Fruit fly (Drosophila melanogaster): ENCODE measurements around the gene CG9624.

The CG9624 gene

dm6 chr3R:14214776-14215175 is 14.2 kb downstream of the CG9624 start, which contains the start of gene Dop1R1 (continued):
- TF ChIP-seq Trl (optimal IDR thresholded peaks at IDR 0.05) = peak; percentile 4 to 40
- no peak for TF ChIP-seq Trl (GFP tag; optimal IDR thresholded peaks at IDR 0.05)
- no peak for TF ChIP-seq CG13123 (GFP tag; optimal IDR thresholded peaks at IDR 0.05)
- TF ChIP-seq tin (GFP tag; optimal IDR thresholded peaks at IDR 0.05) = no peak
- TF ChIP-seq Dbx (GFP tag; IDR thresholded peaks at IDR 0.05) = no peak
- no peak for TF ChIP-seq Lim3 (GFP tag; IDR thresholded peaks at IDR 0.05)
- TF ChIP-seq CG3407 (GFP tag; optimal IDR thresholded peaks at IDR 0.05) = no peak
- no peak for TF ChIP-seq gfzf (GFP tag; optimal IDR thresholded peaks at IDR 0.05)
- TF ChIP-seq E2f2 (GFP tag; IDR thresholded peaks at IDR 0.05) = no peak
- no peak for TF ChIP-seq hbn (GFP tag; IDR thresholded peaks at IDR 0.05; ENCODE audit: partially characterized antibody)
- no peak for TF ChIP-seq psq (GFP tag; optimal IDR thresholded peaks at IDR 0.05)
- TF ChIP-seq Eip74EF (GFP tag; optimal IDR thresholded peaks at IDR 0.05) = no peak
- TF ChIP-seq luna (GFP tag; optimal IDR thresholded peaks at IDR 0.05) = no peak
- TF ChIP-seq salm (tag; optimal IDR thresholded peaks at IDR 0.05) = no peak
- TF ChIP-seq D (optimal IDR thresholded peaks at IDR 0.05) = no peak
- no peak for TF ChIP-seq D (GFP tag; optimal IDR thresholded peaks at IDR 0.05)
- TF ChIP-seq tna (GFP tag; IDR thresholded peaks at IDR 0.05; ENCODE audit: partially characterized antibody) = no peak
- peak; percentile 99 for TF ChIP-seq CG8359 (GFP tag; optimal IDR thresholded peaks at IDR 0.05; ENCODE audit: borderline replicate concordance)
- peak; percentile 4 for TF ChIP-seq Jarid2 (GFP tag; optimal IDR thresholded peaks at IDR 0.05)
- TF ChIP-seq scrt (GFP tag; optimal IDR thresholded peaks at IDR 0.05) = peak; percentile 96
- TF ChIP-seq ems (GFP tag; optimal IDR thresholded peaks at IDR 0.05) = no peak
- no peak for TF ChIP-seq nerfin-1 (tag; optimal IDR thresholded peaks at IDR 0.05)
- no peak for TF ChIP-seq mirr (GFP tag; optimal IDR thresholded peaks at IDR 0.05)
- peak; percentile 76 for TF ChIP-seq Deaf1 (tag; optimal IDR thresholded peaks at IDR 0.05)
- TF ChIP-seq CG14441 (GFP tag; IDR thresholded peaks at IDR 0.05) = no peak
- TF ChIP-seq grau (tag; optimal IDR thresholded peaks at IDR 0.05) = no peak
- TF ChIP-seq eyg (GFP tag; optimal IDR thresholded peaks at IDR 0.05) = no peak
- TF ChIP-seq Xrp1 (GFP tag; IDR thresholded peaks at IDR 0.05) = no peak
- peak; percentile 37 for TF ChIP-seq Ets65A (GFP tag)
- TF ChIP-seq zf30C (GFP tag; optimal IDR thresholded peaks at IDR 0.05) = no peak
- TF ChIP-seq kay (GFP tag; optimal IDR thresholded peaks at IDR 0.05) = no peak
- no peak for TF ChIP-seq aop (GFP tag; IDR thresholded peaks at IDR 0.05)
- TF ChIP-seq Atf6 (GFP tag; IDR thresholded peaks at IDR 0.05) = no peak
- no peak for TF ChIP-seq Dref (GFP tag; IDR thresholded peaks at IDR 0.05)
- no peak for TF ChIP-seq CG10462 (GFP tag; optimal IDR thresholded peaks at IDR 0.05)
- no peak for TF ChIP-seq ab (GFP tag; optimal IDR thresholded peaks at IDR 0.05)
- no peak for TF ChIP-seq BEAF-32 (GFP tag; optimal IDR thresholded peaks at IDR 0.05)
- TF ChIP-seq Stat92E (GFP tag; optimal IDR thresholded peaks at IDR 0.05) = no peak
- no peak for TF ChIP-seq CG12744 (GFP tag; optimal IDR thresholded peaks at IDR 0.05)
- TF ChIP-seq twi (tag; optimal IDR thresholded peaks at IDR 0.05) = no peak
- no peak for TF ChIP-seq CG4328 (GFP tag; optimal IDR thresholded peaks at IDR 0.05)

Measured in whole organism, embryonic.